Worm (Caenorhabditis elegans) whole organism, L2 larva: ENCODE results near the gene C14A6.3.

Source experiments
- C34F6.9 ChIP-seq: fragments of 150-350 bp; optimal IDR thresholded peaks from 2 replicates; lab custom pipeline; 2014; ENCODE audit warnings: missing biosample characterization, missing genetic modification characterization
- ceh-16 ChIP-seq: fragments of 150-350 bp; optimal IDR thresholded peaks from 2 replicates; lab custom pipeline; 2014; ENCODE audit warnings: missing biosample characterization, missing genetic modification characterization
- mdl-1 ChIP-seq, 2 experiments: fragments of 150-350 bp in 1 of 2; sonication (generic microtip) in 1 of 2; optimal IDR thresholded peaks; 2 replicates each; lab custom pipeline; 2017; ENCODE audit warnings: missing biosample characterization in 2 of 2, missing genetic modification characterization in 2 of 2
- nhr-129 ChIP-seq: fragments of 150-350 bp; optimal IDR thresholded peaks from 2 replicates; lab custom pipeline; 2014; ENCODE audit warnings: missing biosample characterization, missing genetic modification characterization
- nhr-237 ChIP-seq: fragments of 150-350 bp; optimal IDR thresholded peaks from 2 replicates; lab custom pipeline; 2014; ENCODE audit warnings: missing biosample characterization, missing genetic modification characterization
- snpc-4 ChIP-seq: fragments of 150-350 bp; optimal IDR thresholded peaks from 2 replicates; lab custom pipeline; 2014; ENCODE audit warnings: missing biosample characterization, missing genetic modification characterization
- unc-62 ChIP-seq: fragments of 150-350 bp; optimal IDR thresholded peaks from 2 replicates; lab custom pipeline; 2014; ENCODE audit warnings: missing biosample characterization, missing genetic modification reagents, missing genetic modification characterization
- zag-1 ChIP-seq: fragments of 150-350 bp; optimal IDR thresholded peaks from 2 replicates; lab custom pipeline; 2014; ENCODE audit warnings: missing biosample characterization, missing genetic modification characterization

- TF ChIP-seq nhr-129 (tag; lab: Kevin White, UChicago), result no peak
- no peak for TF ChIP-seq snpc-4 (tag; lab: Kevin White, UChicago)
- no peak for TF ChIP-seq nhr-237 (tag; lab: Kevin White, UChicago)
- no peak for TF ChIP-seq zag-1 (tag; lab: Kevin White, UChicago)
- TF ChIP-seq unc-62 (GFP tag; lab: Kevin White, UChicago), result no peak
- TF ChIP-seq ceh-16 (tag; lab: Kevin White, UChicago), result no peak
- TF ChIP-seq C34F6.9 (tag; lab: Kevin White, UChicago), result no peak
- no peak for TF ChIP-seq mdl-1 (tag; optimal IDR thresholded peaks at IDR 0.05; lab: Kevin White, UChicago)
Observed at ce11 chrV:18138695-18139094, 7.5 kb upstream of the C14A6.3 start, which contains the start of gene Y37H2A.10.
